Worm (Caenorhabditis elegans) whole organism, L1 larva: ENCODE data around the gene F14F9.5.

ENCODE experiments used
- C16A3.4 ChIP-seq: fragments of 150-350 bp; optimal IDR thresholded peaks from 2 replicates; lab custom pipeline; 2014; ENCODE audit warnings: missing biosample characterization, missing genetic modification characterization
- Y116A8C.19 ChIP-seq: sonication (generic microtip); optimal IDR thresholded peaks from 2 replicates; lab custom pipeline; 2016; ENCODE audit warnings: missing compliant biosample characterization, missing genetic modification characterization, borderline replicate concordance
- alr-1 ChIP-seq: fragments of 200-800 bp; sonication (Bioruptor generic); optimal IDR thresholded peaks from 2 replicates; lab custom pipeline; 2018; ENCODE audit warnings: borderline replicate concordance, mild to moderate bottlenecking, missing genetic modification characterization, missing compliant biosample characterization
- aly-2 ChIP-seq: fragments of 150-350 bp; optimal IDR thresholded peaks from 2 replicates; lab custom pipeline; 2014; ENCODE audit warnings: missing biosample characterization, missing genetic modification characterization
- ceh-63 ChIP-seq: fragments of 200-800 bp; sonication (Bioruptor generic); optimal IDR thresholded peaks from 2 replicates; lab custom pipeline; 2018; ENCODE audit warnings: mild to moderate bottlenecking, missing genetic modification characterization, missing compliant biosample characterization
- ceh-8 ChIP-seq: fragments of 200-800 bp; sonication (Bioruptor generic); optimal IDR thresholded peaks from 2 replicates; lab custom pipeline; 2018; ENCODE audit warnings: mild to moderate bottlenecking, missing genetic modification characterization, moderate library complexity, missing compliant biosample characterization
- ceh-82 ChIP-seq, 3 experiments: fragments of 150-350 bp in 1 of 3; sonication (generic microtip) in 2 of 3; optimal IDR thresholded peaks; 2 replicates each; lab custom pipeline; 2014 to 2017; ENCODE audit warnings: missing biosample characterization in 3 of 3, missing genetic modification characterization in 3 of 3
- dpl-1 ChIP-seq, 3 experiments: fragments of 150-350 bp in 2 of 3; sonication (generic microtip) in 1 of 3; optimal IDR thresholded peaks; 2 replicates each; lab custom pipeline; 2014 to 2017; ENCODE audit warnings: missing biosample characterization in 3 of 3, missing genetic modification characterization in 3 of 3, missing genetic modification reagents in 3 of 3
- efl-1 ChIP-seq, 4 experiments: fragments of 150-350 bp; optimal IDR thresholded peaks in 3 of 4; peaks in 1 of 4; 1 replicate in 1 of 4; 2 replicates in 3 of 4; lab custom pipeline; 2014; ENCODE audit warnings: missing biosample characterization in 2 of 4, missing genetic modification characterization in 2 of 4, missing genetic modification reagents in 2 of 4
- egl-13 ChIP-seq: sonication (generic microtip); optimal IDR thresholded peaks from 2 replicates; lab custom pipeline; 2016; ENCODE audit warnings: missing genotype, missing genetic modification reagents, missing genetic modification characterization, missing compliant biosample characterization
- elt-2 ChIP-seq: sonication (generic microtip); optimal IDR thresholded peaks from 2 replicates; lab custom pipeline; 2016; ENCODE audit warnings: missing genetic modification characterization, mild to moderate bottlenecking, inconsistent platforms, missing compliant biosample characterization, missing genetic modification reagents
- fkh-10 ChIP-seq: sonication (generic microtip); optimal IDR thresholded peaks from 2 replicates; lab custom pipeline; 2017; ENCODE audit warnings: missing biosample characterization, missing genetic modification reagents, missing genetic modification characterization
- fkh-8 ChIP-seq: sonication (generic microtip); optimal IDR thresholded peaks from 2 replicates; lab custom pipeline; 2016; ENCODE audit warnings: mild to moderate bottlenecking, missing genetic modification characterization, missing compliant biosample characterization
- fos-1 ChIP-seq: fragments of 150-350 bp; optimal IDR thresholded peaks from 2 replicates; lab custom pipeline; 2014; ENCODE audit warnings: missing biosample characterization, missing genetic modification characterization
- grh-1 ChIP-seq: fragments of 200-800 bp; sonication (Bioruptor generic); IDR thresholded peaks from 2 replicates; pipeline ENCODE4 v1.3.6; 2022; ENCODE audit warnings: missing genetic modification reagents, missing genetic modification characterization, missing compliant biosample characterization
- irx-1 ChIP-seq: sonication (generic microtip); optimal IDR thresholded peaks from 2 replicates; lab custom pipeline; 2016; ENCODE audit warnings: missing genetic modification characterization, missing compliant biosample characterization
- jun-1 ChIP-seq: fragments of 150-350 bp; optimal IDR thresholded peaks from 2 replicates; lab custom pipeline; 2014; ENCODE audit warnings: missing biosample characterization, missing genetic modification reagents, missing genetic modification characterization
- lin-13 ChIP-seq: fragments of 150-350 bp; optimal IDR thresholded peaks from 2 replicates; lab custom pipeline; 2014; ENCODE audit warnings: missing biosample characterization, missing genetic modification reagents, missing genetic modification characterization
- lin-14 ChIP-seq: fragments of 200-800 bp; sonication (Bioruptor generic); optimal IDR thresholded peaks from 2 replicates; lab custom pipeline; 2018; ENCODE audit warnings: mild to moderate bottlenecking, missing genetic modification characterization, moderate library complexity, missing compliant biosample characterization
- lin-15B ChIP-seq: fragments of 150-350 bp; sonication (generic microtip); optimal IDR thresholded peaks from 3 replicates; lab custom pipeline; 2014; ENCODE audit warnings: missing biosample characterization, missing genetic modification characterization
- lin-35 ChIP-seq, 2 experiments: fragments of 150-350 bp; optimal IDR thresholded peaks; 2 replicates each; lab custom pipeline; 2014; ENCODE audit warnings: missing biosample characterization in 2 of 2, missing genetic modification characterization in 2 of 2, missing genetic modification reagents in 2 of 2
- lsy-2 ChIP-seq, 2 experiments: fragments of 150-350 bp; optimal IDR thresholded peaks; 2 replicates each; lab custom pipeline; 2014; ENCODE audit warnings: missing biosample characterization in 2 of 2, missing genetic modification characterization in 2 of 2
- mef-2 ChIP-seq: fragments of 150-350 bp; optimal IDR thresholded peaks from 2 replicates; lab custom pipeline; 2014; ENCODE audit warnings: missing biosample characterization, missing genetic modification characterization
- nhr-11 ChIP-seq: fragments of 150-350 bp; optimal IDR thresholded peaks from 2 replicates; lab custom pipeline; 2014; ENCODE audit warnings: missing biosample characterization, missing genetic modification characterization
- nhr-20 ChIP-seq: sonication (generic microtip); optimal IDR thresholded peaks from 2 replicates; lab custom pipeline; 2016; ENCODE audit warnings: mild to moderate bottlenecking, missing genetic modification characterization, missing compliant biosample characterization
- nhr-71 ChIP-seq: sonication (generic microtip); optimal IDR thresholded peaks from 2 replicates; lab custom pipeline; 2016; ENCODE audit warnings: mild to moderate bottlenecking, missing genetic modification characterization, moderate library complexity, missing compliant biosample characterization
- nhr-76 ChIP-seq: sonication (generic microtip); optimal IDR thresholded peaks from 2 replicates; lab custom pipeline; 2017; ENCODE audit warnings: missing biosample characterization, missing genetic modification characterization
- nhr-84 ChIP-seq: sonication (generic microtip); optimal IDR thresholded peaks from 2 replicates; lab custom pipeline; 2017; ENCODE audit warnings: missing biosample characterization, missing genetic modification characterization
- nhr-85 ChIP-seq: sonication (generic microtip); peaks from one replicate; lab custom pipeline; 2016; ENCODE audit warnings: missing genetic modification characterization, inconsistent platforms, missing compliant biosample characterization
- rnt-1 ChIP-seq: sonication (generic microtip); optimal IDR thresholded peaks from 2 replicates; lab custom pipeline; 2016; ENCODE audit warnings: mild to moderate bottlenecking, missing genetic modification characterization, moderate library complexity, missing compliant biosample characterization
- snpc-4 ChIP-seq: fragments of 150-350 bp; optimal IDR thresholded peaks from 2 replicates; lab custom pipeline; 2014; ENCODE audit warnings: missing biosample characterization, missing genetic modification characterization
- sox-4 ChIP-seq: sonication (generic microtip); optimal IDR thresholded peaks from 2 replicates; lab custom pipeline; 2016; ENCODE audit warnings: missing genetic modification characterization, missing compliant biosample characterization
- sup-37 ChIP-seq: fragments of 200-800 bp; sonication (Bioruptor generic); optimal IDR thresholded peaks from 2 replicates; lab custom pipeline; 2018; ENCODE audit warnings: mild to moderate bottlenecking, missing genetic modification characterization, missing compliant biosample characterization
- tlp-1 ChIP-seq: fragments of 150-350 bp; optimal IDR thresholded peaks from 2 replicates; lab custom pipeline; 2014; ENCODE audit warnings: missing biosample characterization, missing genetic modification characterization
- unc-30 ChIP-seq: sonication (generic microtip); optimal IDR thresholded peaks from 2 replicates; lab custom pipeline; 2017; ENCODE audit warnings: missing biosample characterization, missing genetic modification characterization
- unc-86 ChIP-seq: sonication (generic microtip); optimal IDR thresholded peaks from 2 replicates; lab custom pipeline; 2016; ENCODE audit warnings: missing genetic modification characterization, missing compliant biosample characterization
- vab-15 ChIP-seq: sonication (generic microtip); optimal IDR thresholded peaks from 2 replicates; lab custom pipeline; 2017; ENCODE audit warnings: missing genotype, mild to moderate bottlenecking, missing genetic modification characterization, missing compliant biosample characterization
- xbp-1 ChIP-seq: sonication (generic microtip); optimal IDR thresholded peaks from 2 replicates; lab custom pipeline; 2016; ENCODE audit warnings: missing genetic modification characterization, missing compliant biosample characterization
- zip-4 ChIP-seq: fragments of 200-800 bp; sonication (Bioruptor generic); optimal IDR thresholded peaks from 2 replicates; lab custom pipeline; 2018; ENCODE audit warnings: mild to moderate bottlenecking, missing genetic modification characterization, moderate library complexity, missing compliant biosample characterization
- ztf-4 ChIP-seq: fragments of 150-350 bp; optimal IDR thresholded peaks from 2 replicates; lab custom pipeline; 2014; ENCODE audit warnings: missing biosample characterization, missing genetic modification characterization

The F14F9.5 gene

ce11 chrV:5107816-5108215, 19.1 kb upstream of the F14F9.5 start, which contains the start of gene srab-3:
srab-3 (minus strand) TSS chrV:5107916.
- TF ChIP-seq fkh-8 (peak; percentile 28), alr-1 (tag; lab: Kevin White, UChicago) (no peak)

ce11 chrV:5110684-5111083, 16.2 kb upstream of the F14F9.5 start, which contains the start of gene ugt-63:
ugt-63 (minus strand) TSS chrV:5110772.
- TF ChIP-seq efl-1 (optimal IDR thresholded peaks at IDR 0.05; lab: Kevin White, UChicago) (no peak), efl-1 (GFP tag; optimal IDR thresholded peaks at IDR 0.05 in 1 of 2; lab: Kevin White, UChicago) (peak in 1 of 2 experiments; percentile 29), nhr-85 (tag; lab: Kevin White, UChicago) (peak; percentile 51), nhr-20 (tag; lab: Kevin White, UChicago) (peak; percentile 55), ceh-63 (no peak), elt-2 (tag; lab: Kevin White, UChicago) (no peak)
- TF ChIP-seq, all 84 proteins: peak for 3

DNA sequence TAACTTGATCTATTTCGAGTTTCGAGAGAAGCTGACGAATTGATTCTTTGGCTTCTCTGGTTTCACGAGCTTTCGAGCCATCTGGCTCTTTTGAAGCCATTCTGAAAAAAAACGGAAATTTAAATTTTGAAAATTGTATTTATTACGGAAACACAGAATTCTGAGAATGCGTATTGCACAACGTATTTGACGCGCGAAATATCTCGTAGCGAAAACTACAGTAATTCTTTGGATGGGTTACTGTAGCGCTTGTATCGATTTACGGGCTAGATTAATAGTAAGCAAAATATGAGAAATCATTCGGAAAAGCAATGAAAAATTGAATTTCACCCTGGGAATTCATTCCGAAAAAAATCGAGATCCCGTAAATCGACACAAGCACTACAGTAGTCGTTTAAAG, 13.2 kb upstream of the F14F9.5 start, which contains the start of gene C04F5.8:
C04F5.8 (minus strand) TSS at position 101 of the 400 bp plus-strand sequence.
- TF ChIP-seq lin-14 (GFP tag; lab: Kevin White, UChicago) = no peak
- TF ChIP-seq nhr-85 (tag; lab: Kevin White, UChicago) = no peak
- TF ChIP-seq rnt-1 (tag; lab: Kevin White, UChicago) = no peak
- no peak for TF ChIP-seq ceh-8 (GFP tag; lab: Kevin White, UChicago)
- TF ChIP-seq aly-2 (tag; lab: Kevin White, UChicago) = no peak
- TF ChIP-seq nhr-11 (tag; lab: Kevin White, UChicago) = no peak
- no peak for TF ChIP-seq nhr-76 (tag; lab: Kevin White, UChicago)
- TF ChIP-seq alr-1 (tag; lab: Kevin White, UChicago) = no peak
- no peak for TF ChIP-seq lin-13 (GFP tag; lab: Kevin White, UChicago)
- no peak for TF ChIP-seq unc-86 (tag; lab: Kevin White, UChicago)
- no peak for TF ChIP-seq ztf-4 (tag; lab: Kevin White, UChicago)
- no peak for TF ChIP-seq fkh-8
- TF ChIP-seq lin-15B (tag; lab: Kevin White, UChicago) = no peak
- no peak for TF ChIP-seq jun-1 (tag; lab: Kevin White, UChicago)
- no peak for TF ChIP-seq irx-1 (tag; lab: Kevin White, UChicago)
- TF ChIP-seq egl-13 (tag; lab: Kevin White, UChicago) = no peak

- TF ChIP-seq lsy-2 (tag; optimal IDR thresholded peaks at IDR 0.05; lab: Kevin White, UChicago) (peak in 1 of 2 experiments; percentile 8), lin-35 (GFP tag; optimal IDR thresholded peaks at IDR 0.05; lab: Kevin White, UChicago) (no peak), tlp-1 (tag; lab: Kevin White, UChicago) (no peak), xbp-1 (tag; lab: Kevin White, UChicago) (no peak), fos-1 (tag; lab: Kevin White, UChicago) (no peak), mef-2 (tag; lab: Kevin White, UChicago) (no peak), efl-1 (optimal IDR thresholded peaks at IDR 0.05; lab: Kevin White, UChicago) (peak in 1 of 2 experiments; percentile 9), efl-1 (GFP tag; optimal IDR thresholded peaks at IDR 0.05 in 1 of 2; lab: Kevin White, UChicago) (no peak), zip-4 (no peak), snpc-4 (no peak), vab-15 (tag; lab: Kevin White, UChicago) (no peak), ceh-82 (tag; optimal IDR thresholded peaks at IDR 0.05; lab: Kevin White, UChicago) (no peak), sox-4 (tag; lab: Kevin White, UChicago) (no peak), grh-1 (no peak)
Observed at ce11 chrV:5119109-5119508, 7.8 kb upstream of the F14F9.5 start, which contains the start of gene C04F5.9. C04F5.9 (minus strand) TSS chrV:5119209.

DNA sequence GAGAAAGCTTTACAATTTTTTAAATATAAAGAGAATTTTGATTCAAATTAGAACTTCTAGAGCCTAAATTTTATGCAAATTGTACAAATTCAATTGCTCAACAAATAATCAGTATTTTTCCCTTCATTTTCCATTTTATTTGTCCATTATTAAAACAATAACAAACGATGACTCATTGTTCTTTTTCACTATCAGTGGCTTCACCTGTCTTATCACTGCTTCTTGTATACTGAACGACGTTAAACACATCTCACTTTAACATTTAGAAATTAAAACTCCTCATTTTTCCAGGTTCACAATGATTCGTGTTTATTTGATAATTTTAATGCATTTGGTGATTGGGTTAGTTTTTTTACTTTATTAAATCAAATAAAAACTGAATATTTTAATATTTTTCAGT, 7.2 kb upstream of the F14F9.5 start, which contains the start of gene sid-1:
sid-1 (plus strand) TSS at position 292 of the 400 bp plus-strand sequence.
- TF ChIP-seq C16A3.4 (tag; lab: Kevin White, UChicago) = no peak
- TF ChIP-seq dpl-1 (GFP tag; optimal IDR thresholded peaks at IDR 0.05; lab: Kevin White, UChicago) = no peak
- no peak for TF ChIP-seq nhr-71
- no peak for TF ChIP-seq ceh-63
- no peak for TF ChIP-seq nhr-85 (tag; lab: Kevin White, UChicago)
- TF ChIP-seq Y116A8C.19 (tag; lab: Kevin White, UChicago) = no peak
- TF ChIP-seq fkh-10 = no peak
- TF ChIP-seq unc-30 (tag; lab: Kevin White, UChicago) = no peak
- TF ChIP-seq nhr-84 (tag; lab: Kevin White, UChicago) = no peak
- no peak for TF ChIP-seq lin-13 (GFP tag; lab: Kevin White, UChicago)
- no peak for TF ChIP-seq rnt-1 (tag; lab: Kevin White, UChicago)
- no peak for TF ChIP-seq sup-37
